Worm (Caenorhabditis elegans) whole organism, L4/young adult: ENCODE measurements around the gene D1086.21.

Experiments used
- W03F9.2 ChIP-seq: fragments of 150-350 bp; optimal IDR thresholded peaks from 2 replicates; lab custom pipeline; 2014; ENCODE audit warnings: missing biosample characterization, missing genetic modification characterization
- him-1 ChIP-seq: sonication (generic microtip); optimal IDR thresholded peaks from 2 replicates; lab custom pipeline; 2016; ENCODE audit warnings: missing genotype, missing genetic modification reagents, missing genetic modification characterization, missing compliant biosample characterization

DNA sequence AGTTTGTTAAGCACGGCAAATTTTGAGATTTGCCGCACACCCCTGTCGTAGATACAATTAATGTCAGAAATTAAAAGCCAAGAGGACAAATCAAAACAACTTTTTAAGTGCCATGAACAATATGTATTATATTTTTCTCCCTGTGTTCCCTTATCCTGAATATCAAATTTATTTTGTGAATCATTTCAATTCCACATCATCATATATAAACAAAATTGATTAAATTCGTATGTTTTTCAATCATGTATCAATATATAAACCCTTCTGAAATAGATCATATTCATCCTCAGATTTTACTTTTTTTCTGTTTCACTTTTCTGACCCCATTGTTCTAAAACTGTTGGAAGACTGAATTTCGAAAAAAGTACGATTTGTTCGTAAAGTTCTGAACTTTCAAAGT is 9.6 kb downstream of the D1086.21 start, which contains the start of gene D1086.11:
- TF ChIP-seq W03F9.2 (tag; lab: Kevin White, UChicago) (no peak), him-1 (tag; lab: Kevin White, UChicago) (no peak)
